Fruit fly (Drosophila melanogaster) whole organism, wandering third instar larva: ENCODE measurements around the gene Nle.

Experiments
- Mio ChIP-seq: sonication (Bioruptor generic); optimal IDR thresholded peaks from 2 replicates; lab custom pipeline; 2016; ENCODE audit warnings: missing biosample characterization, missing genetic modification characterization
- N ChIP-seq: fragments of >200 bp; optimal IDR thresholded peaks from 2 replicates; lab custom pipeline; 2018; ENCODE audit warnings: missing biosample characterization, missing external identifiers, missing genetic modification characterization
- Sp1 ChIP-seq: fragments of 200-800 bp; sonication (Bioruptor generic); optimal IDR thresholded peaks from 3 replicates; lab custom pipeline; 2019; ENCODE audit warnings: missing biosample characterization, mild to moderate bottlenecking, missing genetic modification characterization, moderate library complexity
- dsf ChIP-seq: sonication (Bioruptor generic); optimal IDR thresholded peaks from 2 replicates; lab custom pipeline; 2016; ENCODE audit warnings: missing biosample characterization, missing genetic modification characterization, borderline replicate concordance
- h ChIP-seq: fragments of 200-800 bp; sonication (Bioruptor generic); optimal IDR thresholded peaks from 3 replicates; lab custom pipeline; 2016; ENCODE audit warnings: missing biosample characterization, mild to moderate bottlenecking, missing genetic modification characterization
- psq ChIP-seq: fragments of 200-800 bp; sonication (Bioruptor generic); optimal IDR thresholded peaks from 3 replicates; lab custom pipeline; 2017; ENCODE audit warnings: missing biosample characterization, mild to moderate bottlenecking, missing genetic modification characterization, moderate library complexity

- TF ChIP-seq dsf (GFP tag; lab: Kevin White, UChicago) (no peak), psq (GFP tag; lab: Kevin White, UChicago) (no peak), N (GFP tag; lab: Kevin White, UChicago) (no peak), Mio (GFP tag; lab: Kevin White, UChicago) (no peak), Sp1 (no peak), h (GFP tag; lab: Kevin White, UChicago) (peak; percentile 15)
Observed at dm6 chr2L:540572-541210, 27.2 kb downstream of the Nle start.
